Fruit fly (Drosophila melanogaster): Measurements from ENCODE around the gene RpS21.
A peak's percentile ranks its signal among the peaks of the same experiment; 100 is the strongest.

RpS21 gene

dm6 chr2L:2864601-2865000, 8.7 kb downstream of the RpS21 start (continued):
- TF ChIP-seq Ets97D (GFP tag; optimal IDR thresholded peaks at IDR 0.05) (no peak), CG18599 (GFP tag; optimal IDR thresholded peaks at IDR 0.05) (peak; percentile 11), sima (GFP tag; optimal IDR thresholded peaks at IDR 0.05) (no peak), CG34422 (GFP tag; IDR thresholded peaks at IDR 0.05) (no peak), oc (tag; optimal IDR thresholded peaks at IDR 0.05) (no peak), fd102C (GFP tag; optimal IDR thresholded peaks at IDR 0.05) (peak; percentile 14), Hr51 (GFP tag; optimal IDR thresholded peaks at IDR 0.05) (no peak), peb (GFP tag; IDR thresholded peaks at IDR 0.05) (no peak), phol (tag; optimal IDR thresholded peaks at IDR 0.05) (no peak), CG32772 (GFP tag; IDR thresholded peaks at IDR 0.05) (no peak), Med (GFP tag) (peak; percentile 66), Meics (GFP tag; optimal IDR thresholded peaks at IDR 0.05) (peak; percentile 19), grau (tag; optimal IDR thresholded peaks at IDR 0.05) (no peak), CG12659 (GFP tag; optimal IDR thresholded peaks at IDR 0.05) (peak; percentile 24), CG18619 (GFP tag; optimal IDR thresholded peaks at IDR 0.05) (no peak), odd (GFP tag; optimal IDR thresholded peaks at IDR 0.05) (peak; percentile 55), HLHmδ (GFP tag; optimal IDR thresholded peaks at IDR 0.05) (peak; percentile 87), onecut (GFP tag; IDR thresholded peaks at IDR 0.05) (peak; percentile 42; the same call in 1 of the 2 replicates), Optix (GFP tag; IDR thresholded peaks at IDR 0.05) (no peak), Dfd (GFP tag; optimal IDR thresholded peaks at IDR 0.05) (no peak), Spps (tag; optimal IDR thresholded peaks at IDR 0.05) (no peak), CG2120 (GFP tag; optimal IDR thresholded peaks at IDR 0.05) (no peak), CG13424 (tag; optimal IDR thresholded peaks at IDR 0.05) (peak; percentile 17), mirr (GFP tag; optimal IDR thresholded peaks at IDR 0.05) (peak; percentile 14), CG8388 (GFP tag; optimal IDR thresholded peaks at IDR 0.05) (no peak), CG7839 (tag; optimal IDR thresholded peaks at IDR 0.05) (peak; percentile 2), Myb (GFP tag; optimal IDR thresholded peaks at IDR 0.05) (no peak), CrebB (tag; optimal IDR thresholded peaks at IDR 0.05) (peak; percentile 9), unpg (GFP tag; optimal IDR thresholded peaks at IDR 0.05) (peak; percentile 16), Camta (GFP tag; optimal IDR thresholded peaks at IDR 0.05) (no peak), trem (tag; optimal IDR thresholded peaks at IDR 0.05) (no peak), CG15514 (GFP tag; optimal IDR thresholded peaks at IDR 0.05) (peak; percentile 41), pnt (GFP tag; optimal IDR thresholded peaks at IDR 0.05) (no peak), CG13296 (GFP tag; optimal IDR thresholded peaks at IDR 0.05) (peak; percentile 35), bigmax (GFP tag; optimal IDR thresholded peaks at IDR 0.05) (no peak), ewg (GFP tag; optimal IDR thresholded peaks at IDR 0.05) (no peak), CG10565 (GFP tag; optimal IDR thresholded peaks at IDR 0.05) (no peak), shn (GFP tag; optimal IDR thresholded peaks at IDR 0.05) (no peak), kni (GFP tag; optimal IDR thresholded peaks at IDR 0.05) (peak; percentile 42), CG7556 (GFP tag; optimal IDR thresholded peaks at IDR 0.05) (peak; percentile 7), pros (GFP tag; optimal IDR thresholded peaks at IDR 0.05) (no peak), run (tag; optimal IDR thresholded peaks at IDR 0.05) (no peak), CG7745 (tag; optimal IDR thresholded peaks at IDR 0.05) (no peak), Oli (tag; optimal IDR thresholded peaks at IDR 0.05) (no peak), ac (GFP tag; optimal IDR thresholded peaks at IDR 0.05) (no peak), Fer3 (tag; optimal IDR thresholded peaks at IDR 0.05) (no peak), GATAe (GFP tag; conservative IDR thresholded peaks at IDR 0.05) (no peak), nerfin-2 (GFP tag; IDR thresholded peaks at IDR 0.05; ENCODE audit: partially characterized antibody) (no peak), NFAT (GFP tag; IDR thresholded peaks at IDR 0.05) (no peak), CG9727 (GFP tag; optimal IDR thresholded peaks at IDR 0.05) (peak; percentile 47)

Data from whole organism, embryonic.